Fruit fly (Drosophila melanogaster): ENCODE results near the gene CG33500.
A peak's percentile ranks its signal among the peaks of the same experiment; 100 is the strongest.

Gene CG33500

DNA sequence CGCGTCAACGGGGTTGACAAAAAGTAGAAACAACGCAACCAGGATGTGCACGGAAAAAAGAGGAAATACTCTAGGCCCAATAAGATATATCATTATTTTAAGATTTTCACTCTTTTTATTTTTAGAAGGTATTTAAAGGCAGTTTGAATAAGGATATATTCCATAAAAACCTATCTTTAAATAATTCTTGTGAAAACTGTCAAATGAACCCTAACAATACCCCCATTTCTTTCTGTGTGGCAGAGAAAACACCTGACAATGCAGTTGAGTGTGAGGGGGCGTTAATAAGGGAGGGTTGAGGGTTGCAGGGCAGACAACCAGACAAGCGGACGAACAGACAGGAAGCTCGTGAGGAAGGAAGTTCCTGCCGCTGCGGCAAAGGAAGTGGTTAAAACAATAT lies 43.5 kb downstream of the CG33500 start (continued):
- TF ChIP-seq tll (GFP tag; optimal IDR thresholded peaks at IDR 0.05) (no peak), ase (GFP tag; IDR thresholded peaks at IDR 0.05) (no peak), CkIIα-i1 (GFP tag; IDR thresholded peaks at IDR 0.05) (no peak), zen2 (GFP tag; IDR thresholded peaks at IDR 0.05; ENCODE audit: partially characterized antibody) (no peak), rib (GFP tag; IDR thresholded peaks at IDR 0.05) (no peak), Dp (GFP tag; optimal IDR thresholded peaks at IDR 0.05) (no peak), CG9609 (GFP tag; optimal IDR thresholded peaks at IDR 0.05) (no peak), Dref (GFP tag; IDR thresholded peaks at IDR 0.05) (no peak), CG42726 (GFP tag; IDR thresholded peaks at IDR 0.05; ENCODE audit: partially characterized antibody) (no peak), sc (optimal IDR thresholded peaks at IDR 0.05) (no peak), sc (GFP tag; optimal IDR thresholded peaks at IDR 0.05) (peak; percentile 36), CG13775 (GFP tag; optimal IDR thresholded peaks at IDR 0.05) (peak; percentile 11), zen (tag; optimal IDR thresholded peaks at IDR 0.05) (no peak), nerfin-1 (tag; optimal IDR thresholded peaks at IDR 0.05) (peak; percentile 35), Hsf (GFP tag; optimal IDR thresholded peaks at IDR 0.05) (peak; percentile 14), prd (optimal IDR thresholded peaks at IDR 0.05) (no peak), prd (GFP tag; IDR thresholded peaks at IDR 0.05) (peak; percentile 67), seq (GFP tag; IDR thresholded peaks at IDR 0.05) (no peak), CTCF (GFP tag; optimal IDR thresholded peaks at IDR 0.05) (no peak), Hmr (GFP tag; optimal IDR thresholded peaks at IDR 0.05) (no peak), jigr1 (GFP tag; IDR thresholded peaks at IDR 0.05) (no peak), HLHmδ (GFP tag; optimal IDR thresholded peaks at IDR 0.05) (no peak), bigmax (GFP tag; optimal IDR thresholded peaks at IDR 0.05) (no peak)

DNA sequence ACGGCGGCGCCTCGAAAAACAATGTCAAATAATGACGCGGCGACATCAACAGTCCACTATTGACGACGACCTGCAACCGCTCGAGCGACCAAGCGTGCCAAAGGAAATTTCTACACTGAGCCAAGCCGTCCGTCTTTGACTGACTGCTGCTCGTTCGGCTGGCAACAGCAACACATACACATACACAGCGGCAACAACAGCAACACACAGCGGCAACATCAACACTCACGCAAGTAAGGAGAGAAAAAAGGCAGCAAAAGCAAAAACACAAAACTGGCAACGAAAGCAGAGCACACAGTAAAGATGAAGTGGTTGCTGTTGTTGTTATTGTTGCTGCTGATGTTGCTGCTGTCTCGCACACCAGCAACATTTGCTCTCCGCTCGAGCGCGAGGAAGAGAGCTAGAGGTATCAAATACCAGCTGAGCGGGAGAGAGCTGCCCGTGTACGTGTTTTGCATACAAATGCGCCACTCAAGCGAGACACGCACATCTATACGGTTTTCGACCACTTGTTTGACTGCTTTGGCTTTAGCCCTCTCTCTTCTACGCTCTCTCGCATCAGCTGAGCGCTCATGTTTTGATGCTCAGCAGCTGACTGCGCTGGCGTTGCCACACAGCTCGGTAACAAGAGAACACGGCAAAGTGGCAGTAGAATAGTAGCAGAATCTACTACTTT lies 44.7 kb downstream of the CG33500 start:
- TF ChIP-seq vnd (GFP tag; IDR thresholded peaks at IDR 0.05; ENCODE audit: partially characterized antibody) = no peak
- TF ChIP-seq scrt (GFP tag; optimal IDR thresholded peaks at IDR 0.05) = peak; percentile 97
- peak; percentile 6 for TF ChIP-seq fd64A (GFP tag; optimal IDR thresholded peaks at IDR 0.05)
- peak; percentile 4 for TF ChIP-seq CG6813 (GFP tag; optimal IDR thresholded peaks at IDR 0.05)
- TF ChIP-seq pzg (GFP tag; optimal IDR thresholded peaks at IDR 0.05) = peak; percentile 28
- TF ChIP-seq crp (GFP tag; optimal IDR thresholded peaks at IDR 0.05) = peak; percentile 79 to 97
- peak; percentile 40 for TF ChIP-seq lab (GFP tag; optimal IDR thresholded peaks at IDR 0.05)
- peak; percentile 72 for TF ChIP-seq Doc3 (GFP tag; IDR thresholded peaks at IDR 0.05; ENCODE audit: partially characterized antibody)
- 0 out of 2 replicates have a peak, but pooled peaks have one; percentile 11 for TF ChIP-seq CG17328 (GFP tag; IDR thresholded peaks at IDR 0.05)
- TF ChIP-seq cg (GFP tag; optimal IDR thresholded peaks at IDR 0.05) = peak; percentile 100
- TF ChIP-seq Adf1 (GFP tag; IDR thresholded peaks at IDR 0.05) = peak; percentile 84
- TF ChIP-seq Dip2 (GFP tag; IDR thresholded peaks at IDR 0.05) = no peak
- peak; percentile 59 for TF ChIP-seq BtbVII (GFP tag; optimal IDR thresholded peaks at IDR 0.05)
- peak; percentile 14 for TF ChIP-seq trem (tag; optimal IDR thresholded peaks at IDR 0.05)
- no peak for TF ChIP-seq slou (GFP tag; optimal IDR thresholded peaks at IDR 0.05)
- TF ChIP-seq dpn (GFP tag; optimal IDR thresholded peaks at IDR 0.05) = peak in 1 of 2 experiments; percentile 10
- peak; percentile 71 for TF ChIP-seq Drgx (GFP tag; IDR thresholded peaks at IDR 0.05)
- peak; percentile 8 for TF ChIP-seq CHES-1-like (GFP tag; optimal IDR thresholded peaks at IDR 0.05)
- peak; percentile 12 for TF ChIP-seq pb (GFP tag; optimal IDR thresholded peaks at IDR 0.05)
- TF ChIP-seq Atf-2 (GFP tag; optimal IDR thresholded peaks at IDR 0.05) = no peak
- TF ChIP-seq ci (GFP tag; IDR thresholded peaks at IDR 0.05) = peak; percentile 74
- peak; percentile 18 for TF ChIP-seq grau (tag; optimal IDR thresholded peaks at IDR 0.05)
- TF ChIP-seq Chrac-16 (GFP tag; optimal IDR thresholded peaks at IDR 0.05) = no peak
- 0 out of 2 replicates have a peak, but pooled peaks have one; percentile 34 for TF ChIP-seq CG6689 (GFP tag; IDR thresholded peaks at IDR 0.05)
- no peak for TF ChIP-seq eyg (GFP tag; optimal IDR thresholded peaks at IDR 0.05)
- peak; percentile 96 for TF ChIP-seq Jarid2 (GFP tag; optimal IDR thresholded peaks at IDR 0.05)
- peak; percentile 46 for TF ChIP-seq crol (GFP tag; IDR thresholded peaks at IDR 0.05)
- peak; percentile 49; the same call in 2 of the 3 replicates for TF ChIP-seq CG6791 (GFP tag; IDR thresholded peaks at IDR 0.05; ENCODE audit: partially characterized antibody)

Data from whole organism, embryonic.